Fruit fly (Drosophila melanogaster): Measurements from ENCODE around the gene AdamTS-B.

AdamTS-B gene

DNA sequence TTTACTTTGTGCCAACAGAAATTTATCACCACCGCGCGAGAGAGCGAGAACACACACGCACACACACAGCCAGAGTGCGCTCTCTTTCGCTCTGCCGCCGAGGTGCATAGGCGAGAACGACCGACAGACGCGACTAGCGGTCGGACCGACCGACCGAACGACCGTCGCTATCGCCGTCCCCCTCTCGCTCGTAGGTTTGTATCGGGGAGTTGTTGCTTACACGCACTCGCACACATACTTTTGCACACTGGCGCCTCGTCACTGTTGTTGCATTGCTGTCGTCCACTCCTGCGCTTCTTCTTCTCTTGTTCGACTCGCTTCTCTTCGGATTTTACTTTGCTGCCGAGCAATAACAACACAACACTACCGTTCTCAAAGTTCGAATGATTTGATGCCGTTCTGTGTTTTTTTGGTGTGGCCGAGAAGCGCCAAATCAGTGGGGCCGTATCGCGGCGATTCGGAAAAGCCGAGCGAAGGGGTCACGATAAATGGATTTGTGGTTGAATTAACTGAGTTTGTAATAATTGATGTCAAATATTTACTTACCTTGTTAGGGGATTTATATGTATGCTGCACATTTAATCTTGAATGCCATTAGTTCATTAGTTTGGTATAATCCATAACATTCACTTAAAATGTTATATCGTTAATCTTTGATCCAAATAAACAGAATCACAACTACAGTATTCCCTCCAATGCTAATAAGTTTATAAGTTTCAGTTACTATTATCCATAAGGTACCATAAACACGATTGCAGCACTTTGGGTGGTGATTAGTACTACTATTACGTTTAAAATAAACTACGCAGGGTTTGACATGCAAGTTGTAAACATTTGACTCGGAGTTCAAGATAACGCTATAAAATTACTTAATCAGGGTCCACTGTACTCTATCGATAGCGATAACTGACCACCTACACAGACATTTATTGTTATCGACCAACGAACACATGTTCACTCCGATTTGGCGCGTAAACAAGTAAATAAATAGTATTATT is 48.8 kb downstream of the AdamTS-B start, which contains the start of the genes IntS6 and Rtel1 (continued):
- TF ChIP-seq Chrac-16 (GFP tag; optimal IDR thresholded peaks at IDR 0.05) (peak; percentile 92), CG17359 (tag; optimal IDR thresholded peaks at IDR 0.05) (peak; percentile 86), CG16863 (GFP tag; optimal IDR thresholded peaks at IDR 0.05) (peak; percentile 89), BEAF-32 (GFP tag; optimal IDR thresholded peaks at IDR 0.05) (peak; percentile 58), lmd (GFP tag; IDR thresholded peaks at IDR 0.05) (peak; percentile 93), org-1 (GFP tag; optimal IDR thresholded peaks at IDR 0.05) (peak; percentile 71), al (GFP tag; IDR thresholded peaks at IDR 0.05) (peak; percentile 91), Atf6 (GFP tag; IDR thresholded peaks at IDR 0.05) (peak; percentile 89), stwl (tag; optimal IDR thresholded peaks at IDR 0.05) (no peak), fru (optimal IDR thresholded peaks at IDR 0.05) (no peak), CG13894 (tag; optimal IDR thresholded peaks at IDR 0.05) (peak; percentile 88), Elba2 (GFP tag; optimal IDR thresholded peaks at IDR 0.05) (peak; percentile 39), grau (tag; optimal IDR thresholded peaks at IDR 0.05) (peak; percentile 100), amos (GFP tag; IDR thresholded peaks at IDR 0.05; ENCODE audit: partially characterized antibody) (peak; percentile 44; the same call in 1 of the 2 replicates), CG18764 (GFP tag; optimal IDR thresholded peaks at IDR 0.05) (peak; percentile 84), Hmr (GFP tag; optimal IDR thresholded peaks at IDR 0.05) (peak; percentile 86), tap (tag; optimal IDR thresholded peaks at IDR 0.05) (peak; percentile 86), Dref (GFP tag; IDR thresholded peaks at IDR 0.05) (peak; percentile 62), CG3163 (GFP tag; optimal IDR thresholded peaks at IDR 0.05) (peak; percentile 63), disco-r (GFP tag; optimal IDR thresholded peaks at IDR 0.05) (peak; percentile 89), Hey (tag; optimal IDR thresholded peaks at IDR 0.05) (peak; percentile 67), gem (tag; optimal IDR thresholded peaks at IDR 0.05) (peak; percentile 93), CG31365 (tag; optimal IDR thresholded peaks at IDR 0.05) (peak; percentile 71), CG8944 (GFP tag; optimal IDR thresholded peaks at IDR 0.05) (peak; percentile 92), CG5953 (GFP tag; IDR thresholded peaks at IDR 0.05) (no peak), mam (GFP tag; optimal IDR thresholded peaks at IDR 0.05) (peak; percentile 96), CG13624 (GFP tag; optimal IDR thresholded peaks at IDR 0.05) (peak; percentile 89), dmrt11E (tag; optimal IDR thresholded peaks at IDR 0.05) (peak; percentile 81), HLH4C (GFP tag; IDR thresholded peaks at IDR 0.05; ENCODE audit: partially characterized antibody) (peak; percentile 47; the same call in 1 of the 3 replicates), Neu2 (GFP tag; optimal IDR thresholded peaks at IDR 0.05; ENCODE audit: borderline replicate concordance) (no peak), CG12236 (GFP tag; optimal IDR thresholded peaks at IDR 0.05) (peak; percentile 82), scrt (GFP tag; optimal IDR thresholded peaks at IDR 0.05) (peak; percentile 75), CG11093 (GFP tag; IDR thresholded peaks at IDR 0.05) (peak; percentile 89), CG10267 (tag; optimal IDR thresholded peaks at IDR 0.05) (peak; percentile 78), Mes4 (GFP tag; optimal IDR thresholded peaks at IDR 0.05) (peak; percentile 84), MESR4 (GFP tag; optimal IDR thresholded peaks at IDR 0.05) (peak; percentile 40), ssp (GFP tag; IDR thresholded peaks at IDR 0.05) (peak; percentile 78), ham (GFP tag; IDR thresholded peaks at IDR 0.05) (peak; percentile 83), Dad (GFP tag; optimal IDR thresholded peaks at IDR 0.05) (peak; percentile 78), mirr (GFP tag; optimal IDR thresholded peaks at IDR 0.05) (peak; percentile 97), eyg (GFP tag; optimal IDR thresholded peaks at IDR 0.05) (peak; percentile 77), gcm (GFP tag; optimal IDR thresholded peaks at IDR 0.05) (peak; percentile 81), CG6854 (GFP tag; optimal IDR thresholded peaks at IDR 0.05) (peak; percentile 57), CG2129 (GFP tag; IDR thresholded peaks at IDR 0.05; ENCODE audit: partially characterized antibody) (no peak), CG17361 (GFP tag; IDR thresholded peaks at IDR 0.05) (peak; percentile 93), CG12744 (GFP tag; optimal IDR thresholded peaks at IDR 0.05) (peak; percentile 88), Dfd (GFP tag; optimal IDR thresholded peaks at IDR 0.05) (no peak), bsh (GFP tag; optimal IDR thresholded peaks at IDR 0.05) (peak; percentile 51 to 87)
